Worm (Caenorhabditis elegans): ENCODE data around the gene lcmt-1.

DNA sequence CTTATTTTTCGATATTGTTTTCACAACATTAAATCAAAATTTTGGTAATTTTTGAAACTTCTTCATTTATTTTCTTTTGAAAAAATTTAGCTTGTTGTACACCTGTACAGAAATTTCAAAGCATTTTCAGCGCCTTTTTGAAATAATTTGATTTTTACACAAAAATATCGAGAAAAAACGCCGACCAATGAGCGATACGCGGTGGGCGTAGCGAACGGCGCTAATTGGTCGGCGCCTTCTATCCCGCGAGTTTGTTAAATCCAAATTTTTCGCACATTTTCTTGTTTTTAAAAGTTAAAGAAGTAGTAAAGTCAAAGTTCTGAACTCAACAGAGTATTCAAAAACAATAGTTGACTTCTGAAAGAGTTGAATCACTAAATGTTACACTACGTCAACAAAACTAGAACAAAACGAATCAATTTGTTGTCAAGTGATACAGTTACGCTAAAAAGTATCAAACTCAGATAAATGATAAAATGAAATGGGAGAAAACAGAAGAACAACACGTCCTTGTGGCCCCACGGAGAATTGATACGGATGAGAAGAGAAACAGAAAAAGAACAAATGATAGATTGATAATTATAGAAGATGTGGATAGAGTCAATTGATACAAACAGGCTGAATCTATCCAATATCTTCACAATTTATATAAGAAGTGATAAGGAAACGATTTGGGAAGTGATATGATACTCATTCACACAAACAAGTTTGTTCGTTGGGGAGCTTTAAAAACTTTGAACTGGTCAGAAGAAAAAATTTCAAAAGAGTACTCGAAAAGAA lies 14.8 kb upstream of the lcmt-1 start:
- TF ChIP-seq nhr-129 (tag; optimal IDR thresholded peaks at IDR 0.05) (no peak), lin-39 (tag; optimal IDR thresholded peaks at IDR 0.05) (no peak), ama-1 (optimal IDR thresholded peaks at IDR 0.05) (no peak), nhr-12 (tag; optimal IDR thresholded peaks at IDR 0.05) (no peak), blmp-1 (tag; optimal IDR thresholded peaks at IDR 0.05; ENCODE audit: insufficient read depth) (peak; percentile 66), snpc-4 (tag; optimal IDR thresholded peaks at IDR 0.05) (no peak), unc-39 (tag; optimal IDR thresholded peaks at IDR 0.05) (no peak), nhr-25 (tag; optimal IDR thresholded peaks at IDR 0.05) (peak; percentile 26), lsy-2 (tag; optimal IDR thresholded peaks at IDR 0.05) (no peak), nhr-77 (tag; optimal IDR thresholded peaks at IDR 0.05) (no peak)
